Worm (Caenorhabditis elegans) whole organism, late embryonic: ENCODE results near the gene reps-1.

Experiments used
- C08G9.2 ChIP-seq: sonication (generic microtip); optimal IDR thresholded peaks from 2 replicates; lab custom pipeline; 2016; ENCODE audit warnings: mild to moderate bottlenecking, missing genetic modification characterization, moderate library complexity, missing compliant biosample characterization
- C38D4.7 ChIP-seq: fragments of 200-800 bp; sonication (Bioruptor generic); optimal IDR thresholded peaks from 2 replicates; lab custom pipeline; 2018; ENCODE audit warnings: mild to moderate bottlenecking, missing genetic modification characterization, moderate library complexity, missing compliant biosample characterization
- K02D7.2 ChIP-seq: sonication (generic microtip); optimal IDR thresholded peaks from 2 replicates; lab custom pipeline; 2017; ENCODE audit warnings: mild to moderate bottlenecking, missing genetic modification characterization, missing compliant biosample characterization
- K09A11.1 ChIP-seq: sonication (generic microtip); optimal IDR thresholded peaks from 2 replicates; lab custom pipeline; 2017; ENCODE audit warnings: antibody characterized with exemption, mild to moderate bottlenecking, missing genetic modification characterization, missing compliant biosample characterization; ENCODE audit not compliant: insufficient read depth
- T23F11.4 ChIP-seq: fragments of 200-800 bp; sonication (Bioruptor generic); optimal IDR thresholded peaks from 2 replicates; lab custom pipeline; 2018; ENCODE audit warnings: mild to moderate bottlenecking, missing genetic modification characterization, missing compliant biosample characterization
- ama-1 ChIP-seq: fragments of 150-350 bp; optimal IDR thresholded peaks from 2 replicates; lab custom pipeline; 2014
- ceh-14 ChIP-seq: sonication (generic microtip); optimal IDR thresholded peaks from 2 replicates; lab custom pipeline; 2016; ENCODE audit warnings: missing genotype, missing genetic modification characterization, missing compliant biosample characterization
- ceh-18 ChIP-seq: sonication (generic microtip); optimal IDR thresholded peaks from 2 replicates; lab custom pipeline; 2016; ENCODE audit warnings: missing genetic modification characterization, missing compliant biosample characterization
- ceh-19 ChIP-seq: fragments of 200-800 bp; sonication (Bioruptor generic); optimal IDR thresholded peaks from 2 replicates; lab custom pipeline; 2018; ENCODE audit warnings: mild to moderate bottlenecking, missing genetic modification characterization, missing compliant biosample characterization
- ceh-22 ChIP-seq: sonication (generic microtip); optimal IDR thresholded peaks from 2 replicates; lab custom pipeline; 2017; ENCODE audit warnings: missing biosample characterization, missing genetic modification characterization
- ceh-24 ChIP-seq: sonication (generic microtip); optimal IDR thresholded peaks from 2 replicates; lab custom pipeline; 2016; ENCODE audit warnings: mild to moderate bottlenecking, missing genetic modification characterization, missing compliant biosample characterization
- ceh-30 ChIP-seq: fragments of 150-350 bp; optimal IDR thresholded peaks from 2 replicates; lab custom pipeline; 2014; ENCODE audit warnings: missing biosample characterization, missing genetic modification characterization
- ceh-31 ChIP-seq: sonication (generic microtip); optimal IDR thresholded peaks from 2 replicates; lab custom pipeline; 2016; ENCODE audit warnings: missing genetic modification characterization, missing compliant biosample characterization
- ceh-34 ChIP-seq: sonication (generic microtip); optimal IDR thresholded peaks from 2 replicates; lab custom pipeline; 2016; ENCODE audit warnings: mild to moderate bottlenecking, missing genetic modification characterization, missing compliant biosample characterization
- ceh-45 ChIP-seq: fragments of 200-800 bp; sonication (Bioruptor generic); IDR thresholded peaks from 2 replicates; pipeline ENCODE4 v1.3.6; 2022; ENCODE audit warnings: missing genetic modification reagents, missing genetic modification characterization, missing compliant biosample characterization
- ceh-48 ChIP-seq: sonication (generic microtip); optimal IDR thresholded peaks from 2 replicates; lab custom pipeline; 2016; ENCODE audit warnings: missing genetic modification characterization, inconsistent platforms, missing compliant biosample characterization
- ceh-6 ChIP-seq: fragments of 200-800 bp; sonication (Bioruptor generic); optimal IDR thresholded peaks from 2 replicates; lab custom pipeline; 2018; ENCODE audit warnings: mild to moderate bottlenecking, missing genetic modification characterization, missing compliant biosample characterization
- che-1 ChIP-seq: sonication (generic microtip); optimal IDR thresholded peaks from 2 replicates; lab custom pipeline; 2016; ENCODE audit warnings: mild to moderate bottlenecking, missing genetic modification characterization, missing compliant biosample characterization
- elt-2 ChIP-seq: sonication (generic microtip); optimal IDR thresholded peaks from 2 replicates; lab custom pipeline; 2016; ENCODE audit warnings: missing genetic modification reagents, missing genetic modification characterization, missing compliant biosample characterization
- ets-4 ChIP-seq: sonication (generic microtip); optimal IDR thresholded peaks from 2 replicates; lab custom pipeline; 2016; ENCODE audit warnings: missing genetic modification characterization, missing compliant biosample characterization
- fax-1 ChIP-seq: sonication (generic microtip); optimal IDR thresholded peaks from 2 replicates; lab custom pipeline; 2016; ENCODE audit warnings: missing genotype, missing genetic modification characterization, missing compliant biosample characterization
- fkh-10 ChIP-seq: fragments of 150-350 bp; optimal IDR thresholded peaks from 2 replicates; lab custom pipeline; 2014; ENCODE audit warnings: missing biosample characterization, missing genetic modification reagents, missing genetic modification characterization
- gmeb-2 ChIP-seq: sonication (generic microtip); optimal IDR thresholded peaks from 2 replicates; lab custom pipeline; 2016; ENCODE audit warnings: missing genetic modification characterization, inconsistent platforms, missing compliant biosample characterization
- hlh-15 ChIP-seq: sonication (generic microtip); optimal IDR thresholded peaks from 2 replicates; lab custom pipeline; 2016; ENCODE audit warnings: missing genetic modification characterization, missing compliant biosample characterization
- hlh-30 ChIP-seq: sonication (generic microtip); optimal IDR thresholded peaks from 2 replicates; lab custom pipeline; 2017; ENCODE audit warnings: antibody characterized with exemption, missing genetic modification characterization, missing compliant biosample characterization; ENCODE audit not compliant: insufficient read depth
- lin-11 ChIP-seq: fragments of 200-800 bp; sonication (Bioruptor generic); optimal IDR thresholded peaks from 2 replicates; lab custom pipeline; 2018; ENCODE audit warnings: mild to moderate bottlenecking, missing genetic modification characterization, missing compliant biosample characterization
- madf-2 ChIP-seq: sonication (generic microtip); optimal IDR thresholded peaks from 2 replicates; lab custom pipeline; 2017; ENCODE audit warnings: missing genetic modification characterization, missing compliant biosample characterization
- nhr-11 ChIP-seq: fragments of 150-350 bp; optimal IDR thresholded peaks from 2 replicates; lab custom pipeline; 2014; ENCODE audit warnings: missing biosample characterization, missing genetic modification characterization
- npax-4 ChIP-seq: sonication (generic microtip); optimal IDR thresholded peaks from 2 replicates; lab custom pipeline; 2016; ENCODE audit warnings: missing genetic modification characterization, missing compliant biosample characterization
- pat-9 ChIP-seq: fragments of 200-800 bp; sonication (Bioruptor generic); optimal IDR thresholded peaks from 2 replicates; lab custom pipeline; 2018; ENCODE audit warnings: mild to moderate bottlenecking, missing genetic modification characterization, moderate library complexity, missing compliant biosample characterization
- pax-1 ChIP-seq: fragments of 150-350 bp; optimal IDR thresholded peaks from 2 replicates; lab custom pipeline; 2014; ENCODE audit warnings: missing biosample characterization, missing genetic modification characterization
- pqm-1 ChIP-seq: sonication (generic microtip); optimal IDR thresholded peaks from 2 replicates; lab custom pipeline; 2016; ENCODE audit warnings: missing genetic modification characterization, missing compliant biosample characterization
- pros-1 ChIP-seq: fragments of 150-350 bp; optimal IDR thresholded peaks from 2 replicates; lab custom pipeline; 2014; ENCODE audit warnings: missing biosample characterization, missing genetic modification reagents, missing genetic modification characterization
- ref-2 ChIP-seq: sonication (generic microtip); optimal IDR thresholded peaks from 2 replicates; lab custom pipeline; 2016; ENCODE audit warnings: missing genetic modification characterization, missing compliant biosample characterization
- sox-2 ChIP-seq: fragments of 200-800 bp; sonication (Bioruptor generic); IDR thresholded peaks from 2 replicates; pipeline ENCODE4 v1.3.6; 2022; ENCODE audit warnings: missing genetic modification reagents, missing genetic modification characterization, missing compliant biosample characterization
- tbx-2 ChIP-seq: sonication (generic microtip); optimal IDR thresholded peaks from 2 replicates; lab custom pipeline; 2016; ENCODE audit warnings: missing genetic modification characterization, missing compliant biosample characterization
- tbx-7 ChIP-seq: sonication (generic microtip); optimal IDR thresholded peaks from 2 replicates; lab custom pipeline; 2016; ENCODE audit warnings: missing genotype, missing genetic modification characterization, missing compliant biosample characterization
- unc-3 ChIP-seq, 2 experiments: fragments of 200-800 bp in 1 of 2; sonication (Bioruptor generic) in 1 of 2; sonication (generic microtip) in 1 of 2; conservative IDR thresholded peaks in 1 of 2; optimal IDR thresholded peaks in 1 of 2; 2 replicates each; pipeline versions ENCODE4 v1.3.6 to Lab custom; 2016 to 2022; ENCODE audit warnings: missing compliant biosample characterization in 2 of 2, missing genetic modification characterization in 2 of 2, missing genetic modification reagents in 1 of 2
- unc-42 ChIP-seq: sonication (generic microtip); optimal IDR thresholded peaks from 2 replicates; lab custom pipeline; 2016; ENCODE audit warnings: missing genotype, missing genetic modification characterization, missing compliant biosample characterization
- unc-86 ChIP-seq: sonication (generic microtip); optimal IDR thresholded peaks from 2 replicates; lab custom pipeline; 2016; ENCODE audit warnings: missing genetic modification characterization, missing compliant biosample characterization
- zip-5 ChIP-seq: sonication (generic microtip); optimal IDR thresholded peaks from 2 replicates; lab custom pipeline; 2016; ENCODE audit warnings: missing genetic modification characterization, missing compliant biosample characterization

reps-1 gene

DNA sequence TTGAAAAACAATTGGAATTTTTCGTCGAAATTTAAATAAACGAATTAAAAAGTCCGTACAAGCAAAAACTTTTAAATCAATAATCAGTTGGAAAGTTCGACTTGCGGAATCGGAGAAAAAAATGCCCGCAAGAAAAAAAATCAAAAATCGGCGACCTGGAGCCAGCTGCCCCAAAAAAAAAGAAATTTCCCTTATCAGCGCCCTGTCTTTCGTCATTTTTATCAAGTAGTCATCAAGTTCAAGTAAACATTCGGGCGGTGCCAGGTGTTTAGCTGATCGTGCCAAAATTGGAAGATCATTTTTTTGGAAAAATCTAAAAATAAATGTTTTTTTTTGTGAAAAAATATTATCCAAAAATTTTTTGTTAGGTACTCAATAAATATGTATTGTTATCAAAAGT, 12.0 kb downstream of the reps-1 start:
- TF ChIP-seq sox-2 (no peak), ceh-22 (tag; lab: Kevin White, UChicago) (no peak)

DNA sequence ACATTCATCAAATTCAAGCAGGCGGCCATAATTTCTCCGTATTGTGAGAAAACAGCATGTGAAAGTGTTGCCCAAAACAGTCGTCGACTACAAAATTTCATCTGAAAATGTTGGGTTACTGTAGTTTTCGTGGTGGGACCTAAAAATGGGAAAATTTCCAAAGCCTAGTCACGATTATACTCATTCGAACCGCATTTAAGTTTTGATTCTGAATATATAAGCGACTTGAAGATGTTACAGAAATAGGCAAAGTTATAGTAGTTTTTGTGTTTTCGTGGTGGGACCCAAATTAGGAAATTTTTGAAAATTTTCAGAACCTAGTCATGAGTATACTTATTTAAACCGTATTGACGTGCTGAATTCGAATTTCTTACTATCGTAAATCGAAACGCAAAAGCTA, 12.4 kb downstream of the reps-1 start, which contains the start of gene Y39B6A.41:
Gene Y39B6A.41 (minus strand): TSS at position 101 of the 400 bp plus-strand sequence.
- TF ChIP-seq C38D4.7 (no peak), ceh-14 (tag; lab: Kevin White, UChicago) (no peak), ets-4 (tag; lab: Kevin White, UChicago) (no peak), hlh-15 (tag; lab: Kevin White, UChicago) (no peak), gmeb-2 (tag; lab: Kevin White, UChicago) (no peak), K09A11.1 (no peak), fax-1 (no peak), pat-9 (tag; lab: Kevin White, UChicago) (no peak), ceh-34 (no peak)
- TF ChIP-seq, all 69 proteins: peak for 0

DNA sequence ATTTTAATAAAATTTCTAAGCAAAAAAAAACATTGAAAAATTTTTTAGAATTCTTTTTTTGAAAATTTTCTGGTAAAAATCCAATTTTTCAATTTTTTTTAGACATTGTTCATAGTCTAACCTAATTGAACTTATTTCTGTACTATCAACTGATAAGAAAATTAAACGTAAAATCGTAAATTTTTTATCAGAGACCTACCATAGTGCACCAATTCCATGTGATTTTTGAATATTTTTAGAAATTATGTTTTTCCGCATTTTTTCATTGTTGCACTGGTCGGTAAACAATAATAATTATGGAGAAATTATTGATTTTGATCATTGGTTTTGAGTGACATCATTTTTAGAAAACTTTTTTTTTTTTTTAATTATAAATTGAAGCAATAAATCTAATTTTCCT, 13.8 kb downstream of the reps-1 start:
- TF ChIP-seq che-1 (no peak), ceh-45 (GFP tag; lab: Robert Waterston, UW) (no peak), pat-9 (tag; lab: Kevin White, UChicago) (no peak), ceh-19 (GFP tag; lab: Kevin White, UChicago) (no peak), ceh-30 (tag; lab: Kevin White, UChicago) (no peak), zip-5 (tag; lab: Kevin White, UChicago) (no peak), nhr-11 (no peak), npax-4 (tag; lab: Kevin White, UChicago) (no peak), pros-1 (tag; lab: Kevin White, UChicago) (no peak), fax-1 (no peak), K02D7.2 (tag; lab: Kevin White, UChicago) (no peak), lin-11 (tag; lab: Kevin White, UChicago) (no peak), fkh-10 (no peak), sox-2 (no peak), ceh-6 (GFP tag; lab: Kevin White, UChicago) (no peak), ceh-22 (tag; lab: Kevin White, UChicago) (no peak), C38D4.7 (no peak)

DNA sequence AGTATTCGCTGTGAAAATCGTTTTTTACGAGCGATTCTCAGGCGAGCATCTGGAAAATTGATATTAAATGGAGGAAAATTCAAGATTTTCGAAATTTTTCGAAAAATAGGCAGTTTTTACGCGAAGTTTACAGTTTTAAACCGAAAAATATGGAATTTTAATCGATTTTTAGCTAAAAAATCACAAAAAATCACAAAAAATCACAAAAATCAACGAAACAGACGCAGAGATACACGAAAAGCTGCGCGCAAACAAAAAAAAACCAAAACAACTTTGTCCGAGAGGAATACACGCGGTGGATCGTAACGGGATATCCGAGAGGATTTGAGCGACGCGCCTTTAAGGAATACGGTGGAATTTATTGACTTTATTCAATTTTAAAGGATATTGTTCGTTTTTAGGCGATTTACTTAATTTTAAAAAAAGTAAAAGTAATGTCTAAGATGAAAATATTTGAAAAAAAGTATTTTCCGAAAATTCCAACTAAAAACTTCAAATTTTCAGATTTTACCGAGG, 20.7 kb downstream of the reps-1 start, which contains the start of gene Y39B6A.42:
Gene Y39B6A.42 (minus strand): TSS at position 51 of the 516 bp plus-strand sequence.
- no peak for TF ChIP-seq ceh-22 (tag; lab: Kevin White, UChicago)
- no peak for TF ChIP-seq ama-1
- no peak for TF ChIP-seq che-1
- TF ChIP-seq ceh-31 (tag; lab: Kevin White, UChicago), result no peak
- no peak for TF ChIP-seq zip-5 (tag; lab: Kevin White, UChicago)
- TF ChIP-seq elt-2 (tag; lab: Kevin White, UChicago), result no peak
- no peak for TF ChIP-seq pqm-1 (tag; lab: Kevin White, UChicago)
- no peak for TF ChIP-seq C38D4.7
- no peak for TF ChIP-seq T23F11.4
- no peak for TF ChIP-seq ceh-24 (tag; lab: Kevin White, UChicago)
- no peak for TF ChIP-seq unc-86 (tag; lab: Kevin White, UChicago)

DNA sequence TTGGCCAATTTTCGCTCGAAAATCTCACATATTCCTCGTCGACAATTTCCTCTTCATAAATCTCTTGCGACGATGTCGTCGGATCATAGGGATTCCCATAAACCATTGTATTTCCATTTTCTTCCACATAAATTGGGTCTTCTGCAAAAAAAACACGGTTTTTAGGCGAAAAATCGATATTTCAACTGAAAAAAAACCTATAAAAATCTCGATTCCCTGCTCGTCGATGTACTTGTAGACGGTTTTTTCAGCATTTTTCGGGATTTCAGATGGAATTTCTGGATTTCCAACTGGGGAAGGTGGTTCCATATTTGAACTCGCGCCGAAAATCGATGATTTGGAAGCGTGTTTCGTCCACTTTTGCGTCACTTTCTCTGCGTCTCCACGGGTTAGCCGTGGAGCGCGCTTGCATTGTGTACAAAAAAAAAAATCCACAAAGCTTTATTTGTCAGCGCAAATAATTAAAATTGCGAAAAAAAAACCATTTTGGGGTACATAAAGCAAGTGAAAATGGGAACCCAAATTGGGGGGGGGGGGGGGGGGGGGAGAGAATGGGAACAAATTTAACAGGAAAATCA, 22.7 kb downstream of the reps-1 start, which contains the start of gene Y39B6A.43:
Gene Y39B6A.43 (minus strand): TSS at position 351 of the 578 bp plus-strand sequence.
- TF ChIP-seq pax-1 (peak; percentile 88), unc-86 (tag; lab: Kevin White, UChicago) (peak; percentile 68), ceh-18 (tag; lab: Kevin White, UChicago) (peak; percentile 63), ets-4 (tag; lab: Kevin White, UChicago) (peak; percentile 69), ceh-45 (GFP tag; lab: Robert Waterston, UW) (no peak), tbx-7 (tag; lab: Kevin White, UChicago) (peak; percentile 13), ceh-6 (GFP tag; lab: Kevin White, UChicago) (peak; percentile 13), unc-3 (GFP tag; conservative IDR thresholded peaks at IDR 0.05; lab: Robert Waterston, UW) (no peak), unc-3 (tag; optimal IDR thresholded peaks at IDR 0.05; lab: Kevin White, UChicago) (peak; percentile 65), fkh-10 (peak; percentile 49), sox-2 (no peak), K09A11.1 (peak; percentile 19), madf-2 (tag; lab: Kevin White, UChicago) (peak; percentile 15), tbx-2 (peak; percentile 56), che-1 (no peak), ceh-14 (tag; lab: Kevin White, UChicago) (peak; percentile 16), fax-1 (no peak), pros-1 (tag; lab: Kevin White, UChicago) (peak; percentile 35), ref-2 (peak; percentile 72), hlh-30 (tag; lab: Kevin White, UChicago) (peak; percentile 52), elt-2 (tag; lab: Kevin White, UChicago) (peak; percentile 38), ceh-31 (tag; lab: Kevin White, UChicago) (peak; percentile 66), unc-42 (peak; percentile 63), C08G9.2 (tag; lab: Kevin White, UChicago) (peak; percentile 44), lin-11 (tag; lab: Kevin White, UChicago) (no peak), ceh-48 (tag; lab: Kevin White, UChicago) (peak; percentile 84)
